Worm (Caenorhabditis elegans): Measurements from ENCODE around the gene F10B5.3.

The F10B5.3 gene

ce11 chrII:8152711-8153325, 3.0 kb upstream of the F10B5.3 start:
- TF ChIP-seq flt-1 (GFP tag; IDR thresholded peaks at IDR 0.05) (no peak), med-1 (GFP tag; optimal IDR thresholded peaks at IDR 0.05; ENCODE audit: insufficient read depth) (no peak), cog-1 (tag; optimal IDR thresholded peaks at IDR 0.05) (no peak), ztf-29 (GFP tag; IDR thresholded peaks at IDR 0.05) (no peak), tab-1 (GFP tag; IDR thresholded peaks at IDR 0.05) (no peak), ztf-23 (GFP tag; IDR thresholded peaks at IDR 0.05) (no peak), T22C8.4 (GFP tag; IDR thresholded peaks at IDR 0.05) (no peak)

ce11 chrII:8144543-8144942, 5.3 kb downstream of the F10B5.3 start, which contains the start of gene F10B5.2:
Gene F10B5.2, plus strand, starts transcription at chrII:8144762.
- no peak for TF ChIP-seq T22C8.4 (GFP tag; IDR thresholded peaks at IDR 0.05)
- TF ChIP-seq med-1 (GFP tag; optimal IDR thresholded peaks at IDR 0.05; ENCODE audit: insufficient read depth): no peak

- TF ChIP-seq flt-1 (GFP tag; IDR thresholded peaks at IDR 0.05) (no peak), klf-2 (GFP tag; conservative IDR thresholded peaks at IDR 0.05) (no peak), ref-1 (GFP tag; conservative IDR thresholded peaks at IDR 0.05) (no peak), tab-1 (GFP tag; IDR thresholded peaks at IDR 0.05) (no peak), ztf-29 (GFP tag; IDR thresholded peaks at IDR 0.05) (no peak), med-1 (GFP tag; optimal IDR thresholded peaks at IDR 0.05; ENCODE audit: insufficient read depth) (no peak), cog-1 (tag; optimal IDR thresholded peaks at IDR 0.05) (no peak), T22C8.4 (GFP tag; IDR thresholded peaks at IDR 0.05) (no peak), ztf-23 (GFP tag; IDR thresholded peaks at IDR 0.05) (no peak)
These were observed 6.4 kb downstream of the F10B5.3 start, which contains the start of the genes ints-11 and rpl-10 for ce11 chrII:8143278-8143931. Gene ints-11, minus strand, starts transcription at chrII:8143478. Gene rpl-10, plus strand, starts transcription at chrII:8143881.

- TF ChIP-seq tab-1 (GFP tag; IDR thresholded peaks at IDR 0.05) (no peak), T22C8.4 (GFP tag; IDR thresholded peaks at IDR 0.05) (no peak), cog-1 (tag; optimal IDR thresholded peaks at IDR 0.05) (no peak), ztf-29 (GFP tag; IDR thresholded peaks at IDR 0.05) (no peak), ztf-23 (GFP tag; IDR thresholded peaks at IDR 0.05) (no peak), ref-1 (GFP tag; conservative IDR thresholded peaks at IDR 0.05) (no peak), klf-2 (GFP tag; conservative IDR thresholded peaks at IDR 0.05) (no peak), flt-1 (GFP tag; IDR thresholded peaks at IDR 0.05) (no peak), med-1 (GFP tag; optimal IDR thresholded peaks at IDR 0.05; ENCODE audit: insufficient read depth) (no peak)
These were observed 8.7 kb downstream of the F10B5.3 start for ce11 chrII:8141135-8141534.

ce11 chrII:8138015-8138546, 11.7 kb downstream of the F10B5.3 start, which contains the start of gene cdc-48.2:
Gene cdc-48.2, plus strand, starts transcription at chrII:8138496.
- TF ChIP-seq tab-1 (GFP tag; IDR thresholded peaks at IDR 0.05) (no peak), med-1 (GFP tag; optimal IDR thresholded peaks at IDR 0.05; ENCODE audit: insufficient read depth) (no peak), T22C8.4 (GFP tag; IDR thresholded peaks at IDR 0.05) (no peak), ref-1 (GFP tag; conservative IDR thresholded peaks at IDR 0.05) (no peak), flt-1 (GFP tag; IDR thresholded peaks at IDR 0.05) (no peak), cog-1 (tag; optimal IDR thresholded peaks at IDR 0.05) (no peak), klf-2 (GFP tag; conservative IDR thresholded peaks at IDR 0.05) (no peak), ztf-29 (GFP tag; IDR thresholded peaks at IDR 0.05) (no peak), ztf-23 (GFP tag; IDR thresholded peaks at IDR 0.05) (no peak)

ce11 chrII:8137379-8137778, 12.5 kb downstream of the F10B5.3 start:
- TF ChIP-seq med-1 (GFP tag; optimal IDR thresholded peaks at IDR 0.05; ENCODE audit: insufficient read depth) (no peak), cog-1 (tag; optimal IDR thresholded peaks at IDR 0.05) (peak; percentile 32), tab-1 (GFP tag; IDR thresholded peaks at IDR 0.05) (no peak), ref-1 (GFP tag; conservative IDR thresholded peaks at IDR 0.05) (no peak), klf-2 (GFP tag; conservative IDR thresholded peaks at IDR 0.05) (no peak), ztf-23 (GFP tag; IDR thresholded peaks at IDR 0.05) (0 out of 2 replicates have a peak, but pooled peaks have one; percentile 32), T22C8.4 (GFP tag; IDR thresholded peaks at IDR 0.05) (no peak), flt-1 (GFP tag; IDR thresholded peaks at IDR 0.05) (no peak), ztf-29 (GFP tag; IDR thresholded peaks at IDR 0.05) (no peak)

- TF ChIP-seq cog-1 (tag; optimal IDR thresholded peaks at IDR 0.05) (no peak), T22C8.4 (GFP tag; IDR thresholded peaks at IDR 0.05) (no peak), klf-2 (GFP tag; conservative IDR thresholded peaks at IDR 0.05) (no peak), ref-1 (GFP tag; conservative IDR thresholded peaks at IDR 0.05) (no peak), flt-1 (GFP tag; IDR thresholded peaks at IDR 0.05) (no peak), ztf-29 (GFP tag; IDR thresholded peaks at IDR 0.05) (no peak), tab-1 (GFP tag; IDR thresholded peaks at IDR 0.05) (no peak), med-1 (GFP tag; optimal IDR thresholded peaks at IDR 0.05; ENCODE audit: insufficient read depth) (no peak), ztf-23 (GFP tag; IDR thresholded peaks at IDR 0.05) (no peak)
These were observed 13.0 kb downstream of the F10B5.3 start, which contains the start of gene ctns-1 for ce11 chrII:8136818-8137217. Gene ctns-1, minus strand, starts transcription at chrII:8136918.

- TF ChIP-seq tab-1 (GFP tag; IDR thresholded peaks at IDR 0.05) (no peak), klf-2 (GFP tag; conservative IDR thresholded peaks at IDR 0.05) (no peak), cog-1 (tag; optimal IDR thresholded peaks at IDR 0.05) (no peak), ztf-23 (GFP tag; IDR thresholded peaks at IDR 0.05) (no peak), ztf-29 (GFP tag; IDR thresholded peaks at IDR 0.05) (no peak)
These were observed 13.9 kb downstream of the F10B5.3 start for ce11 chrII:8135953-8136352.

ce11 chrII:8131413-8131966, 18.3 kb downstream of the F10B5.3 start:
- TF ChIP-seq flt-1 (GFP tag; IDR thresholded peaks at IDR 0.05) (0 out of 2 replicates have a peak, but pooled peaks have one; percentile 5), klf-2 (GFP tag; conservative IDR thresholded peaks at IDR 0.05) (no peak), tab-1 (GFP tag; IDR thresholded peaks at IDR 0.05) (0 out of 2 replicates have a peak, but pooled peaks have one; percentile 25), T22C8.4 (GFP tag; IDR thresholded peaks at IDR 0.05) (no peak), ztf-23 (GFP tag; IDR thresholded peaks at IDR 0.05) (no peak), cog-1 (tag; optimal IDR thresholded peaks at IDR 0.05) (no peak), ref-1 (GFP tag; conservative IDR thresholded peaks at IDR 0.05) (no peak), med-1 (GFP tag; optimal IDR thresholded peaks at IDR 0.05; ENCODE audit: insufficient read depth) (no peak), ztf-29 (GFP tag; IDR thresholded peaks at IDR 0.05) (no peak)

Data from whole organism, midembryonic.